Fruit fly (Drosophila melanogaster) whole organism, embryonic: Measurements from ENCODE around the gene CG4101.
A peak's percentile ranks its signal among the peaks of the same experiment; 100 is the strongest.

Source experiments
- ATbp ChIP-seq: fragments of 200-800 bp; sonication (Bioruptor generic); optimal IDR thresholded peaks from 2 replicates; lab custom pipeline; 2017; ENCODE audit warnings: missing biosample characterization, mild to moderate bottlenecking, missing genetic modification characterization, missing genetic modification reagents
- CG10274 ChIP-seq: fragments of 200-800 bp; sonication (Bioruptor generic); optimal IDR thresholded peaks from 3 replicates; lab custom pipeline; 2017; ENCODE audit warnings: missing biosample characterization, mild to moderate bottlenecking, missing genetic modification characterization
- CG10543 ChIP-seq: fragments of 200-800 bp; sonication (Bioruptor generic); optimal IDR thresholded peaks from 3 replicates; lab custom pipeline; 2017; ENCODE audit warnings: missing biosample characterization, mild to moderate bottlenecking, missing genetic modification characterization, moderate library complexity
- CG11456 ChIP-seq: fragments of 200-800 bp; sonication (Bioruptor generic); IDR thresholded peaks from 3 replicates; pipeline ENCODE4 v1.3.6; 2022; ENCODE audit warnings: missing biosample characterization, missing genetic modification characterization
- CG11695 ChIP-seq: fragments of 200-800 bp; sonication (Bioruptor generic); IDR thresholded peaks from 3 replicates; pipeline ENCODE4 v1.3.6; 2022; ENCODE audit warnings: missing biosample characterization, missing genetic modification characterization
- CG11696 ChIP-seq: fragments of 200-800 bp; sonication (Bioruptor generic); IDR thresholded peaks from 2 replicates; pipeline ENCODE4 v1.3.6; 2022; ENCODE audit warnings: missing biosample characterization, missing genetic modification characterization
- CG13296 ChIP-seq: fragments of 200-800 bp; sonication (Bioruptor generic); optimal IDR thresholded peaks from 3 replicates; lab custom pipeline; 2018; ENCODE audit warnings: missing biosample characterization, mild to moderate bottlenecking, missing genetic modification characterization
- CG14050 ChIP-seq: fragments of 200-800 bp; sonication (Bioruptor generic); IDR thresholded peaks from 3 replicates; pipeline ENCODE4 v1.3.6; 2022; ENCODE audit warnings: missing biosample characterization, missing genetic modification characterization
- CG14710 ChIP-seq: fragments of 200-800 bp; sonication (Bioruptor generic); optimal IDR thresholded peaks from 3 replicates; lab custom pipeline; 2019; ENCODE audit warnings: missing biosample characterization, mild to moderate bottlenecking, missing genetic modification characterization, moderate library complexity
- CG17385 ChIP-seq: fragments of 200-800 bp; sonication (Bioruptor generic); optimal IDR thresholded peaks from 3 replicates; lab custom pipeline; 2018; ENCODE audit warnings: missing biosample characterization, mild to moderate bottlenecking, missing genetic modification characterization
- CG17568 ChIP-seq: fragments of 200-800 bp; sonication (Bioruptor generic); optimal IDR thresholded peaks from 2 replicates; lab custom pipeline; 2018; ENCODE audit warnings: missing biosample characterization, mild to moderate bottlenecking, missing genetic modification characterization, moderate library complexity
- CG2889 ChIP-seq: fragments of 200-800 bp; sonication (Bioruptor generic); IDR thresholded peaks from 3 replicates; pipeline ENCODE4 v1.3.6; 2022; ENCODE audit warnings: missing biosample characterization, missing genetic modification characterization
- CG30431 ChIP-seq: fragments of 200-800 bp; sonication (Bioruptor generic); optimal IDR thresholded peaks from 2 replicates; lab custom pipeline; 2017; ENCODE audit warnings: missing biosample characterization, missing genetic modification characterization
- CG31224 ChIP-seq: fragments of 200-800 bp; sonication (Bioruptor generic); IDR thresholded peaks from 2 replicates; pipeline ENCODE4 v1.3.6; 2022; ENCODE audit warnings: missing biosample characterization, missing genetic modification characterization
- CG43689 ChIP-seq: fragments of 200-800 bp; sonication (Bioruptor generic); IDR thresholded peaks from 2 replicates; pipeline ENCODE4 v1.3.6; 2022; ENCODE audit warnings: missing biosample characterization, missing genetic modification characterization
- CG5953 ChIP-seq: fragments of 200-800 bp; sonication (Bioruptor generic); IDR thresholded peaks from 2 replicates; pipeline ENCODE4 v1.3.6; 2022; ENCODE audit warnings: missing biosample characterization, missing genetic modification characterization
- CG6175 ChIP-seq: fragments of 200-800 bp; sonication (Bioruptor generic); IDR thresholded peaks from 3 replicates; pipeline ENCODE4 v1.3.6; 2022; ENCODE audit warnings: missing biosample characterization, missing genetic modification characterization
- CG6854 ChIP-seq: fragments of 200-800 bp; sonication (Bioruptor generic); optimal IDR thresholded peaks from 3 replicates; lab custom pipeline; 2017; ENCODE audit warnings: missing biosample characterization, mild to moderate bottlenecking, missing genetic modification characterization
- CG7987 ChIP-seq: fragments of 200-800 bp; sonication (Bioruptor generic); optimal IDR thresholded peaks from 2 replicates; lab custom pipeline; 2018; ENCODE audit warnings: missing biosample characterization, mild to moderate bottlenecking, missing genetic modification characterization, moderate library complexity
- CG8765 ChIP-seq: fragments of 200-800 bp; sonication (Bioruptor generic); IDR thresholded peaks from 2 replicates; pipeline ENCODE4 v1.3.6; 2022; ENCODE audit warnings: missing biosample characterization, missing genetic modification characterization
- CTCF ChIP-seq: fragments of 200-800 bp; sonication (Bioruptor generic); optimal IDR thresholded peaks from 2 replicates; lab custom pipeline; 2017; ENCODE audit warnings: missing biosample characterization, mild to moderate bottlenecking, missing genetic modification characterization, moderate library complexity
- D19A ChIP-seq: fragments of 200-800 bp; optimal IDR thresholded peaks from 3 replicates; lab custom pipeline; 2019; ENCODE audit warnings: missing biosample characterization, mild to moderate bottlenecking, missing genetic modification characterization, moderate library complexity
- E2f2 ChIP-seq: fragments of 200-800 bp; sonication (Bioruptor generic); IDR thresholded peaks from 2 replicates; pipeline ENCODE4 v1.3.6; 2022; ENCODE audit warnings: missing biosample characterization, missing genetic modification characterization
- HmgD ChIP-seq: fragments of 200-800 bp; sonication (Bioruptor generic); optimal IDR thresholded peaks from 3 replicates; lab custom pipeline; 2016; ENCODE audit warnings: missing biosample characterization, missing genetic modification characterization
- MBD-R2 ChIP-seq: fragments of 200-800 bp; sonication (Bioruptor generic); IDR thresholded peaks from 2 replicates; pipeline ENCODE4 v1.3.6; 2022; ENCODE audit warnings: missing biosample characterization, missing genetic modification characterization
- MTF-1 ChIP-seq: fragments of 200-800 bp; sonication (Bioruptor generic); optimal IDR thresholded peaks from 2 replicates; lab custom pipeline; 2018; ENCODE audit warnings: missing biosample characterization, mild to moderate bottlenecking, missing genetic modification characterization, borderline replicate concordance
- Nf-YA ChIP-seq: fragments of 200-800 bp; sonication (Bioruptor generic); IDR thresholded peaks from 2 replicates; pipeline ENCODE4 v1.3.6; 2022; ENCODE audit warnings: missing biosample characterization, missing genetic modification characterization
- Optix ChIP-seq: fragments of 200-800 bp; sonication (Bioruptor generic); IDR thresholded peaks from 3 replicates; pipeline ENCODE4 v1.3.6; 2022; ENCODE audit warnings: missing biosample characterization, missing genetic modification characterization
- Ravus ChIP-seq: fragments of 200-800 bp; sonication (Bioruptor generic); IDR thresholded peaks from 2 replicates; pipeline ENCODE4 v1.3.6; 2022; ENCODE audit warnings: missing biosample characterization, missing genetic modification characterization
- Rfx ChIP-seq: fragments of 200-800 bp; sonication (Bioruptor generic); IDR thresholded peaks from 2 replicates; pipeline ENCODE4 v1.3.6; 2022; ENCODE audit warnings: missing biosample characterization, missing genetic modification characterization
- Xrp1 ChIP-seq: fragments of 200-800 bp; sonication (Bioruptor generic); IDR thresholded peaks from 2 replicates; pipeline ENCODE4 v1.3.6; 2022; ENCODE audit warnings: missing biosample characterization, missing genetic modification characterization
- abd-A ChIP-seq: fragments of 200-800 bp; sonication (Bioruptor generic); optimal IDR thresholded peaks from 3 replicates; lab custom pipeline; 2019; ENCODE audit warnings: missing biosample characterization, mild to moderate bottlenecking, missing genetic modification characterization, moderate library complexity
- ara ChIP-seq: fragments of 200-800 bp; sonication (Bioruptor generic); IDR thresholded peaks from 2 replicates; pipeline ENCODE4 v1.3.6; 2022; ENCODE audit warnings: missing biosample characterization, missing genetic modification characterization
- ash1 ChIP-seq: fragments of 200-800 bp; sonication (Bioruptor generic); optimal IDR thresholded peaks from 2 replicates; lab custom pipeline; 2018; ENCODE audit warnings: missing biosample characterization, mild to moderate bottlenecking, missing genetic modification characterization
- bigmax ChIP-seq: fragments of 200-800 bp; sonication (Bioruptor generic); optimal IDR thresholded peaks from 2 replicates; lab custom pipeline; 2018; ENCODE audit warnings: missing biosample characterization, mild to moderate bottlenecking, missing genetic modification characterization
- cas ChIP-seq: fragments of 200-800 bp; sonication (Bioruptor generic); IDR thresholded peaks from 2 replicates; pipeline ENCODE4 v1.3.6; 2022; ENCODE audit warnings: missing biosample characterization, missing genetic modification characterization
- chn ChIP-seq: fragments of 200-800 bp; sonication (Bioruptor generic); optimal IDR thresholded peaks from 2 replicates; lab custom pipeline; 2016; ENCODE audit warnings: missing biosample characterization, missing genetic modification characterization
- dati ChIP-seq: fragments of 200-800 bp; sonication (Bioruptor generic); IDR thresholded peaks from 2 replicates; pipeline ENCODE4 v1.3.6; 2022; ENCODE audit warnings: missing biosample characterization, missing genetic modification characterization
- grau ChIP-seq: fragments of 200-800 bp; optimal IDR thresholded peaks from 3 replicates; lab custom pipeline; 2019; ENCODE audit warnings: missing biosample characterization, mild to moderate bottlenecking, missing genetic modification characterization, moderate library complexity
- gro ChIP-seq: fragments of 200-800 bp; sonication (Bioruptor generic); optimal IDR thresholded peaks from 2 replicates; lab custom pipeline; 2016; ENCODE audit warnings: missing biosample characterization, missing genetic modification characterization
- hth ChIP-seq: fragments of >200 bp; optimal IDR thresholded peaks from 2 replicates; lab custom pipeline; 2017; ENCODE audit warnings: inconsistent platforms
- lbe ChIP-seq: fragments of 200-800 bp; sonication (Bioruptor generic); optimal IDR thresholded peaks from 2 replicates; lab custom pipeline; 2016; ENCODE audit warnings: missing biosample characterization, mild to moderate bottlenecking, missing genetic modification characterization
- lmd ChIP-seq: fragments of 200-800 bp; sonication (Bioruptor generic); IDR thresholded peaks from 2 replicates; pipeline ENCODE4 v1.3.6; 2022; ENCODE audit warnings: missing biosample characterization, missing genetic modification characterization
- otp ChIP-seq: fragments of 200-800 bp; sonication (Bioruptor generic); IDR thresholded peaks from 3 replicates; pipeline ENCODE4, ENCODE4 v1.3.6; 2022; ENCODE audit warnings: missing biosample characterization, missing genetic modification characterization
- pros ChIP-seq: fragments of 200-800 bp; sonication (Bioruptor generic); optimal IDR thresholded peaks from 3 replicates; lab custom pipeline; 2019; ENCODE audit warnings: missing biosample characterization, mild to moderate bottlenecking, missing genetic modification characterization, moderate library complexity
- psq ChIP-seq: fragments of 200-800 bp; sonication (Bioruptor generic); optimal IDR thresholded peaks from 2 replicates; lab custom pipeline; 2017; ENCODE audit warnings: missing biosample characterization, missing genetic modification characterization
- pum ChIP-seq: fragments of 200-800 bp; sonication (Bioruptor generic); optimal IDR thresholded peaks from 2 replicates; lab custom pipeline; 2016; ENCODE audit warnings: missing biosample characterization, missing genetic modification characterization
- sens ChIP-seq: fragments of 200-800 bp; sonication (Bioruptor generic); peaks from one replicate; lab custom pipeline; 2016; ENCODE audit warnings: missing biosample characterization, missing genetic modification characterization
- sr ChIP-seq: fragments of 200-800 bp; sonication (Bioruptor generic); IDR thresholded peaks from 3 replicates; pipeline ENCODE4 v1.3.6; 2022; ENCODE audit warnings: missing biosample characterization, missing genetic modification characterization
- vfl ChIP-seq: fragments of 200-800 bp; sonication (Bioruptor generic); optimal IDR thresholded peaks from 2 replicates; lab custom pipeline; 2016; ENCODE audit warnings: missing biosample characterization, missing genetic modification characterization
- vvl ChIP-seq: fragments of 200-800 bp; sonication (Bioruptor generic); IDR thresholded peaks from 2 replicates; pipeline ENCODE4 v1.3.6; 2022; ENCODE audit warnings: missing biosample characterization, missing genetic modification characterization
- yki ChIP-seq: fragments of >200 bp; optimal IDR thresholded peaks from 3 replicates; lab custom pipeline; 2018
- z ChIP-seq: fragments of 200-800 bp; sonication (Bioruptor generic); IDR thresholded peaks from 3 replicates; pipeline ENCODE4 v1.3.6; 2022; ENCODE audit warnings: missing biosample characterization, missing genetic modification characterization

The CG4101 gene

DNA sequence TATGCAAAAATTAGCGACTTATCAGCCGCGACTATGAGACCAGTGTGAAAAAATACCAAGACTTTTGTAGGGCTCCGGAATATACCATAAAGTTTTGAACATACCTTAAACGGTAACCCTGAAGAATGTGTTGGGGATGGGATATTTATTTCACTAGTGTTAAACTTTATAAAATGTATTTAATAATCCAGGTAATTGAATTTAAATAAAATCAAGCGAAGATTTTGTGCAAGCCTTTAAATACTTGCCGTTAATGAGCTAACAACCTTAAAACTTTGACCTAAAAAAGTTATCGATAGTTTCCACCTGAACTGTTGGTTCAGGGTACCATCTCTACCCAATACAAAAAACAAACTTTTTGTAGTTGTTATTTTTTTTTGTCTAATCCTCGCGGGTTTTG, at the start of gene CG4101 (continued):
- TF ChIP-seq dati (no peak), CG10543 (GFP tag; lab: Kevin White, UChicago) (peak; percentile 81), CG17568 (peak; percentile 74), z (GFP tag; lab: Robert Waterston, UW) (no peak), Xrp1 (GFP tag; lab: Robert Waterston, UW) (peak; percentile 85), cas (peak; percentile 63; the same call in 1 of the 2 replicates), Rfx (GFP tag; lab: Robert Waterston, UW) (peak; percentile 83), Optix (GFP tag; lab: Robert Waterston, UW) (0 out of 3 replicates have a peak, but pooled peaks have one; percentile 49), CG13296 (GFP tag; lab: Kevin White, UChicago) (peak; percentile 77), ara (GFP tag; lab: Robert Waterston, UW) (no peak; the same call in 1 of the 2 replicates), CG10274 (GFP tag; lab: Kevin White, UChicago) (no peak), lbe (GFP tag; lab: Kevin White, UChicago) (peak; percentile 78), CG14710 (tag; lab: Kevin White, UChicago) (peak; percentile 87), chn (GFP tag; lab: Kevin White, UChicago) (peak; percentile 82), HmgD (GFP tag; lab: Kevin White, UChicago) (peak; percentile 35), sens (GFP tag; lab: Kevin White, UChicago) (peak; percentile 98), lmd (GFP tag; lab: Robert Waterston, UW) (peak; percentile 75), CG11696 (GFP tag; lab: Robert Waterston, UW) (peak; percentile 61; the same call in 1 of the 2 replicates), CG6175 (GFP tag; lab: Robert Waterston, UW) (peak; percentile 69; the same call in 2 of the 3 replicates), CG31224 (GFP tag; lab: Robert Waterston, UW) (peak; percentile 68), pros (GFP tag; lab: Kevin White, UChicago) (no peak), CG43689 (GFP tag; lab: Robert Waterston, UW) (no peak), hth (lab: Kevin White, UChicago) (no peak), CG2889 (GFP tag; lab: Robert Waterston, UW) (peak; percentile 40; the same call in 1 of the 3 replicates), yki (no peak), vvl (GFP tag; lab: Robert Waterston, UW) (peak; percentile 86), pum (peak; percentile 65), CG11456 (GFP tag; lab: Robert Waterston, UW) (peak; percentile 82), Nf-YA (GFP tag; lab: Robert Waterston, UW) (no peak), CG5953 (GFP tag; lab: Robert Waterston, UW) (no peak), CG7987 (GFP tag; lab: Kevin White, UChicago) (peak; percentile 53), MBD-R2 (GFP tag; lab: Robert Waterston, UW) (peak; percentile 86), gro (GFP tag; lab: Kevin White, UChicago) (peak; percentile 83), CG11695 (peak; percentile 59; the same call in 1 of the 3 replicates), otp (GFP tag; lab: Robert Waterston, UW) (peak; percentile 66; the same call in 2 of the 3 replicates), bigmax (GFP tag; lab: Kevin White, UChicago) (no peak), E2f2 (GFP tag; lab: Robert Waterston, UW) (peak; percentile 65; the same call in 1 of the 2 replicates), D19A (tag; lab: Kevin White, UChicago) (peak; percentile 54), CG17385 (peak; percentile 62), vfl (GFP tag; lab: Kevin White, UChicago) (peak; percentile 81), abd-A (tag; lab: Kevin White, UChicago) (no peak), MTF-1 (GFP tag; lab: Kevin White, UChicago) (no peak), CG30431 (GFP tag; lab: Kevin White, UChicago) (no peak), CG6854 (GFP tag; lab: Kevin White, UChicago) (peak; percentile 30), CTCF (GFP tag; lab: Kevin White, UChicago) (peak; percentile 29), Ravus (GFP tag; lab: Robert Waterston, UW) (peak; percentile 28; the same call in 1 of the 2 replicates), ash1 (GFP tag; lab: Kevin White, UChicago) (no peak), psq (GFP tag; lab: Kevin White, UChicago) (peak; percentile 47), sr (no peak), grau (tag; lab: Kevin White, UChicago) (peak; percentile 83), CG8765 (peak; percentile 65), ATbp (GFP tag; lab: Kevin White, UChicago) (peak; percentile 48), CG14050 (GFP tag; lab: Robert Waterston, UW) (peak; percentile 71)
